Fruit fly (Drosophila melanogaster) whole organism, embryonic: ENCODE measurements around the gene ATPsynepsilonL.

Source experiments
- Adf1 ChIP-seq: fragments of 200-800 bp; sonication (Bioruptor generic); IDR thresholded peaks from 2 replicates; pipeline ENCODE4 v1.3.6; 2022; ENCODE audit warnings: missing biosample characterization, missing genetic modification characterization
- Awh ChIP-seq: fragments of 200-800 bp; sonication (Bioruptor generic); IDR thresholded peaks from 2 replicates; pipeline ENCODE4, ENCODE4 v1.3.6; 2022; ENCODE audit warnings: missing biosample characterization, missing genetic modification characterization
- C15 ChIP-seq: fragments of 200-800 bp; sonication (Bioruptor generic); IDR thresholded peaks from 3 replicates; pipeline ENCODE4 v1.3.6; 2022; ENCODE audit warnings: missing biosample characterization, missing genetic modification characterization
- CG10321 ChIP-seq: fragments of 200-800 bp; sonication (Bioruptor generic); IDR thresholded peaks from 2 replicates; pipeline ENCODE4 v1.3.6; 2022; ENCODE audit warnings: missing biosample characterization, missing genetic modification characterization
- CG10543 ChIP-seq: fragments of 200-800 bp; sonication (Bioruptor generic); optimal IDR thresholded peaks from 3 replicates; lab custom pipeline; 2017; ENCODE audit warnings: missing biosample characterization, mild to moderate bottlenecking, missing genetic modification characterization, moderate library complexity
- CG11093 ChIP-seq: fragments of 200-800 bp; sonication (Bioruptor generic); IDR thresholded peaks from 3 replicates; pipeline ENCODE4 v1.3.6; 2022; ENCODE audit warnings: missing biosample characterization, missing genetic modification characterization
- CG12071 ChIP-seq: fragments of 200-800 bp; sonication (Bioruptor generic); optimal IDR thresholded peaks from 3 replicates; lab custom pipeline; 2018; ENCODE audit warnings: missing biosample characterization, mild to moderate bottlenecking, missing genetic modification characterization
- CG12104 ChIP-seq: fragments of 200-800 bp; sonication (Bioruptor generic); optimal IDR thresholded peaks from 3 replicates; lab custom pipeline; 2016; ENCODE audit warnings: missing biosample characterization, missing genetic modification characterization
- CG12155 ChIP-seq: fragments of 200-800 bp; sonication (Bioruptor generic); optimal IDR thresholded peaks from 3 replicates; lab custom pipeline; 2016; ENCODE audit warnings: missing biosample characterization, missing genetic modification characterization
- CG12219 ChIP-seq: fragments of 200-800 bp; sonication (Bioruptor generic); optimal IDR thresholded peaks from 3 replicates; lab custom pipeline; 2018; ENCODE audit warnings: missing biosample characterization, mild to moderate bottlenecking, missing genetic modification characterization
- CG14860 ChIP-seq: fragments of 200-800 bp; sonication (Bioruptor generic); IDR thresholded peaks from 3 replicates; pipeline ENCODE4 v1.3.6; 2022; ENCODE audit warnings: missing biosample characterization, missing genetic modification characterization; ENCODE audit not compliant: partially characterized antibody
- CG15073 ChIP-seq: fragments of 200-800 bp; sonication (Bioruptor generic); optimal IDR thresholded peaks from 2 replicates; lab custom pipeline; 2016; ENCODE audit warnings: missing biosample characterization, missing genetic modification characterization
- CG18764 ChIP-seq: fragments of 200-800 bp; sonication (Bioruptor generic); optimal IDR thresholded peaks from 3 replicates; lab custom pipeline; 2016; ENCODE audit warnings: missing biosample characterization, missing genetic modification characterization
- CG30431 ChIP-seq: fragments of 200-800 bp; sonication (Bioruptor generic); optimal IDR thresholded peaks from 2 replicates; lab custom pipeline; 2017; ENCODE audit warnings: missing biosample characterization, missing genetic modification characterization
- CG31441 ChIP-seq: fragments of 200-800 bp; sonication (Bioruptor generic); IDR thresholded peaks from 2 replicates; pipeline ENCODE4 v1.3.6; 2022; ENCODE audit warnings: missing biosample characterization, missing genetic modification characterization
- CG32532 ChIP-seq: fragments of 200-800 bp; sonication (Bioruptor generic); IDR thresholded peaks from 2 replicates; pipeline ENCODE4 v1.3.6; 2022; ENCODE audit warnings: missing biosample characterization, missing genetic modification characterization
- CG3838 ChIP-seq: fragments of 200-800 bp; sonication (Bioruptor generic); optimal IDR thresholded peaks from 3 replicates; lab custom pipeline; 2016; ENCODE audit warnings: missing biosample characterization, missing genetic modification characterization
- CG4360 ChIP-seq: fragments of 200-800 bp; sonication (Bioruptor generic); IDR thresholded peaks from 2 replicates; pipeline ENCODE4 v1.3.6; 2022; ENCODE audit warnings: missing biosample characterization, missing genetic modification characterization
- CG4820 ChIP-seq: fragments of 200-800 bp; sonication (Bioruptor generic); optimal IDR thresholded peaks from 3 replicates; lab custom pipeline; 2016; ENCODE audit warnings: missing biosample characterization, missing genetic modification characterization
- CG8281 ChIP-seq: fragments of 200-800 bp; sonication (Bioruptor generic); optimal IDR thresholded peaks from 2 replicates; lab custom pipeline; 2018; ENCODE audit warnings: missing biosample characterization, mild to moderate bottlenecking, missing genetic modification characterization, moderate library complexity
- CG9797 ChIP-seq: fragments of 200-800 bp; sonication (Bioruptor generic); optimal IDR thresholded peaks from 3 replicates; lab custom pipeline; 2018; ENCODE audit warnings: missing biosample characterization, mild to moderate bottlenecking, missing genetic modification characterization
- Chrac-16 ChIP-seq: fragments of 200-800 bp; sonication (Bioruptor generic); optimal IDR thresholded peaks from 3 replicates; lab custom pipeline; 2016; ENCODE audit warnings: missing biosample characterization, missing genetic modification characterization
- Dbx ChIP-seq: fragments of 200-800 bp; sonication (Bioruptor generic); IDR thresholded peaks from 3 replicates; pipeline ENCODE4 v1.3.6; 2022; ENCODE audit warnings: missing biosample characterization, missing genetic modification characterization
- ERR ChIP-seq: fragments of 200-800 bp; sonication (Bioruptor generic); optimal IDR thresholded peaks from 2 replicates; lab custom pipeline; 2016; ENCODE audit warnings: missing biosample characterization, missing genetic modification characterization
- Fer1 ChIP-seq: fragments of 200-800 bp; sonication (Bioruptor generic); optimal IDR thresholded peaks from 2 replicates; lab custom pipeline; 2017; ENCODE audit warnings: missing biosample characterization, mild to moderate bottlenecking, missing genetic modification characterization
- HLH3B ChIP-seq: fragments of 200-800 bp; sonication (Bioruptor generic); IDR thresholded peaks from 2 replicates; pipeline ENCODE4 v1.3.6; 2022; ENCODE audit warnings: missing biosample characterization, missing genetic modification characterization
- Hsf ChIP-seq: fragments of 200-800 bp; sonication (Bioruptor generic); optimal IDR thresholded peaks from 3 replicates; lab custom pipeline; 2016; ENCODE audit warnings: missing biosample characterization, missing genetic modification characterization
- Jarid2 ChIP-seq: fragments of 200-800 bp; sonication (Bioruptor generic); optimal IDR thresholded peaks from 3 replicates; lab custom pipeline; 2017; ENCODE audit warnings: mild to moderate bottlenecking, missing biosample characterization, missing genetic modification reagents, missing genetic modification characterization
- Lhr ChIP-seq: fragments of 200-800 bp; sonication (Bioruptor generic); optimal IDR thresholded peaks from 3 replicates; lab custom pipeline; 2017; ENCODE audit warnings: mild to moderate bottlenecking, missing biosample characterization, missing genetic modification reagents, missing genetic modification characterization
- MBD-R2 ChIP-seq: fragments of 200-800 bp; sonication (Bioruptor generic); IDR thresholded peaks from 2 replicates; pipeline ENCODE4 v1.3.6; 2022; ENCODE audit warnings: missing biosample characterization, missing genetic modification characterization
- NC2β ChIP-seq: fragments of 200-800 bp; sonication (Bioruptor generic); optimal IDR thresholded peaks from 2 replicates; lab custom pipeline; 2016; ENCODE audit warnings: missing biosample characterization, missing genetic modification characterization
- Poxn ChIP-seq: fragments of 200-800 bp; sonication (Bioruptor generic); IDR thresholded peaks from 2 replicates; pipeline ENCODE4 v1.3.6; 2022; ENCODE audit warnings: missing biosample characterization, missing genetic modification characterization
- Six4 ChIP-seq: fragments of 200-800 bp; sonication (Bioruptor generic); optimal IDR thresholded peaks from 2 replicates; lab custom pipeline; 2016; ENCODE audit warnings: missing biosample characterization, missing genetic modification characterization
- bowl ChIP-seq: fragments of 200-800 bp; sonication (Bioruptor generic); IDR thresholded peaks from 2 replicates; pipeline ENCODE4 v1.3.6; 2022; ENCODE audit warnings: missing biosample characterization, missing genetic modification characterization
- caup ChIP-seq: fragments of 200-800 bp; sonication (Bioruptor generic); optimal IDR thresholded peaks from 3 replicates; lab custom pipeline; 2017; ENCODE audit warnings: missing biosample characterization, mild to moderate bottlenecking, missing genetic modification characterization, moderate library complexity; ENCODE audit not compliant: severe bottlenecking
- cg ChIP-seq: fragments of 200-800 bp; sonication (Bioruptor generic); optimal IDR thresholded peaks from 3 replicates; lab custom pipeline; 2019; ENCODE audit warnings: missing biosample characterization, mild to moderate bottlenecking, missing genetic modification characterization, moderate library complexity
- eyg ChIP-seq: fragments of 200-800 bp; sonication (Bioruptor generic); optimal IDR thresholded peaks from 3 replicates; lab custom pipeline; 2016; ENCODE audit warnings: missing biosample characterization, missing genetic modification characterization
- fd102C ChIP-seq: fragments of 200-800 bp; sonication (Bioruptor generic); optimal IDR thresholded peaks from 2 replicates; lab custom pipeline; 2018; ENCODE audit warnings: missing biosample characterization, mild to moderate bottlenecking, missing genetic modification characterization, moderate library complexity
- gce ChIP-seq: fragments of 200-800 bp; sonication (Bioruptor generic); IDR thresholded peaks from 3 replicates; pipeline ENCODE4 v1.3.6; 2022; ENCODE audit warnings: missing biosample characterization, missing genetic modification characterization
- gem ChIP-seq: fragments of 200-800 bp; sonication (Bioruptor generic); optimal IDR thresholded peaks from 2 replicates; lab custom pipeline; 2019; ENCODE audit warnings: missing biosample characterization, mild to moderate bottlenecking, missing genetic modification characterization, moderate library complexity
- kay ChIP-seq: fragments of 200-800 bp; sonication (Bioruptor generic); optimal IDR thresholded peaks from 2 replicates; lab custom pipeline; 2016; ENCODE audit warnings: missing biosample characterization, missing genetic modification characterization
- psq ChIP-seq: fragments of 200-800 bp; sonication (Bioruptor generic); optimal IDR thresholded peaks from 2 replicates; lab custom pipeline; 2017; ENCODE audit warnings: missing biosample characterization, missing genetic modification characterization
- pum ChIP-seq: fragments of 200-800 bp; sonication (Bioruptor generic); optimal IDR thresholded peaks from 2 replicates; lab custom pipeline; 2016; ENCODE audit warnings: missing biosample characterization, missing genetic modification characterization
- rib ChIP-seq: fragments of 200-800 bp; sonication (Bioruptor generic); IDR thresholded peaks from 2 replicates; pipeline ENCODE4 v1.3.6; 2022; ENCODE audit warnings: missing biosample characterization, missing genetic modification characterization
- scrt ChIP-seq: fragments of 200-800 bp; sonication (Bioruptor generic); optimal IDR thresholded peaks from 2 replicates; lab custom pipeline; 2018; ENCODE audit warnings: missing biosample characterization, mild to moderate bottlenecking, missing genetic modification characterization, moderate library complexity
- sens ChIP-seq: fragments of 200-800 bp; sonication (Bioruptor generic); peaks from one replicate; lab custom pipeline; 2016; ENCODE audit warnings: missing biosample characterization, missing genetic modification characterization
- sob ChIP-seq: fragments of 200-800 bp; sonication (Bioruptor generic); IDR thresholded peaks from 2 replicates; pipeline ENCODE4 v1.3.6; 2022; ENCODE audit warnings: missing biosample characterization, missing genetic modification characterization
- tna ChIP-seq: fragments of 200-800 bp; sonication (Bioruptor generic); IDR thresholded peaks from 2 replicates; pipeline ENCODE4 v1.3.6; 2022; ENCODE audit warnings: missing biosample characterization, missing genetic modification characterization; ENCODE audit not compliant: partially characterized antibody
- trh ChIP-seq: fragments of 200-800 bp; sonication (Bioruptor generic); optimal IDR thresholded peaks from 2 replicates; lab custom pipeline; 2016; ENCODE audit warnings: missing biosample characterization, missing genetic modification characterization
- tx ChIP-seq: fragments of 200-800 bp; sonication (Bioruptor generic); optimal IDR thresholded peaks from 2 replicates; lab custom pipeline; 2016; ENCODE audit warnings: missing biosample characterization, missing genetic modification characterization

ATPsynepsilonL gene

DNA sequence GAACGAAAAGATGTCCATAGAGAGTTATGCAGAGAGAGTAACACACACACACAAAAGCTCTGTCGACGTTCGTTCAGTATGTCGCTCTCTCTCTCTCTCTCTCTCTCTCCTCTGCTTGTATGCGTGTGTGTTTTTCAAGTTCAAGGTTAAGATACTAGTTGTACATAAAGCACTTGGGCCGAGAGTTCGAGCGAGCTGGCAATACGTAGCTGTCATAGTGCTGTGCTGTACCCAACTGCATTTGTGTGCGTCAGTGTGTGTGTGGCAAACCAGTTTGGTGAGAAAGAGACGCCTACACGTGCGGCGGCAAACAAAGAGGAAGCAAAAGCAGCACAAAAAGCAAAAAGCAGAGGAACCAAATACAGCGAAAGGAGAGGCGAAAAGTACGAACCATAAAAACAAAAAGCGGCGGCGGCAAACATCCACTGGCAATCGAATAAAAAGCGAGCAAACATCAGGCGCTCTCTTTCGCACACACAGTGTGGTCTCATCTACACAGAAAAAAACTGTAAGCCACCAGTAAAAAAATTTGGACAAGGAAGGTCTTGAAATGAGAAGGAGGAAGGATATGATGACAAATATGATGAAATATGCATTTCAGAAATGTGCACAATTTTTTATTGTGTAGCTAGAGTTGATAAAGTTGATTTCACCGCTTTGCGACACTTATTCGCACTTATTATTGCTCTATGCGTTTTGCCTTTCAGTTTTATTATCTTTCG is 34.2 kb upstream of the ATPsynepsilonL start (continued):
- TF ChIP-seq CG12155 (GFP tag; lab: Kevin White, UChicago) (peak; percentile 61), MBD-R2 (GFP tag; lab: Robert Waterston, UW) (peak; percentile 45; the same call in 1 of the 2 replicates), CG3838 (no peak), Dbx (GFP tag; lab: Robert Waterston, UW) (peak; percentile 65; the same call in 2 of the 3 replicates), Adf1 (GFP tag; lab: Robert Waterston, UW) (peak; percentile 82), eyg (GFP tag; lab: Kevin White, UChicago) (peak; percentile 1), Chrac-16 (GFP tag; lab: Kevin White, UChicago) (peak; percentile 21), C15 (GFP tag; lab: Robert Waterston, UW) (peak; percentile 59; the same call in 1 of the 3 replicates), Jarid2 (no peak), tx (GFP tag; lab: Kevin White, UChicago) (peak; percentile 39), tna (GFP tag; lab: Robert Waterston, UW) (no peak), sens (GFP tag; lab: Kevin White, UChicago) (peak; percentile 90), CG12219 (GFP tag; lab: Kevin White, UChicago) (peak; percentile 17), CG32532 (GFP tag; lab: Robert Waterston, UW) (peak; percentile 81), trh (GFP tag; lab: Kevin White, UChicago) (peak; percentile 38), CG10543 (no peak), CG11093 (GFP tag; lab: Robert Waterston, UW) (no peak; the same call in 2 of the 3 replicates), CG15073 (GFP tag; lab: Kevin White, UChicago) (no peak), cg (GFP tag; lab: Kevin White, UChicago) (peak; percentile 96), CG4360 (GFP tag; lab: Robert Waterston, UW) (no peak), gem (tag; lab: Kevin White, UChicago) (peak; percentile 75), caup (GFP tag; lab: Kevin White, UChicago) (peak; percentile 41), ERR (GFP tag; lab: Kevin White, UChicago) (peak; percentile 50), gce (GFP tag; lab: Robert Waterston, UW) (peak; percentile 16; the same call in 1 of the 3 replicates), sob (peak; percentile 55; the same call in 1 of the 2 replicates)

DNA sequence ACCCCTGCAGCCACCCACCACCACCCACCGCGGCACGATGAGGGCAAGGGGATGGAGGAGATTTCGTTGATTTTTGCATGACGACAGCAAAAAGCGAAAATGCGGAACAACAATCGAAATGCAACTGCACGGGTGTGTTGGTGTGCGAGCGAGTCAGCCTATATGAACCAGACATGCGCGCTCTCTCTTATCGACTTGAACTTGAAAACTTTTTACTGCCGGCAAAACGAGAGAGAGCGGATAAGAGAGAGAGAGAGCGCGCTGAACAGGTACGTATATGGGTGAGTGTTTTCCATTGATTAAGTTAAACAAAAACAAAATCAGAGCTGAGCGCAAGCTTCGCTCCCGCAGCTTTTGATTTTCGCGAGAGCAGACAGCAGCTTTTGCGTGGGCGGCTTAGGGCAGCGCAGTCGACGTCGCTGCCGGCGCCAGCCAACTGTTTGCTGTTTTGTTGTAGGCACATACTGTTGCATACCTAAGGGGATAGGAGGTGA is 32.4 kb upstream of the ATPsynepsilonL start:
- no peak for TF ChIP-seq CG9797 (GFP tag; lab: Kevin White, UChicago)
- no peak for TF ChIP-seq CG8281
- TF ChIP-seq Hsf (GFP tag; lab: Kevin White, UChicago) = no peak
- TF ChIP-seq fd102C (GFP tag; lab: Kevin White, UChicago) = no peak
- TF ChIP-seq scrt (GFP tag; lab: Kevin White, UChicago) = peak; percentile 70
- no peak for TF ChIP-seq Poxn (GFP tag; lab: Robert Waterston, UW)
- TF ChIP-seq CG30431 (GFP tag; lab: Kevin White, UChicago) = no peak
- no peak for TF ChIP-seq CG12071
- TF ChIP-seq psq = no peak
- no peak for TF ChIP-seq CG18764 (GFP tag; lab: Kevin White, UChicago)
- TF ChIP-seq Lhr = no peak
- TF ChIP-seq CG31441 = no peak
- no peak for TF ChIP-seq CG4820
- TF ChIP-seq CG10321 (GFP tag; lab: Robert Waterston, UW) = peak; percentile 86
- TF ChIP-seq rib (GFP tag; lab: Robert Waterston, UW) = no peak
- TF ChIP-seq NC2β = no peak
- TF ChIP-seq CG14860 (GFP tag; lab: Robert Waterston, UW) = no peak
- TF ChIP-seq Six4 (GFP tag; lab: Kevin White, UChicago) = no peak
- no peak for TF ChIP-seq Awh (GFP tag; lab: Robert Waterston, UW)
- TF ChIP-seq kay = no peak
- TF ChIP-seq HLH3B (GFP tag; lab: Robert Waterston, UW) = no peak
- no peak for TF ChIP-seq CG12104
- TF ChIP-seq Fer1 (GFP tag; lab: Kevin White, UChicago) = peak; percentile 8
- TF ChIP-seq bowl (GFP tag; lab: Robert Waterston, UW) = no peak; the same call in 1 of the 2 replicates
- no peak for TF ChIP-seq pum (GFP tag; lab: Kevin White, UChicago)
